Worm (Caenorhabditis elegans) whole organism, young adult: ENCODE data around the gene T08A9.13.

Experiments
- B0035.1 ChIP-seq: sonication (generic microtip); optimal IDR thresholded peaks from 2 replicates; lab custom pipeline; 2016; ENCODE audit warnings: missing genetic modification characterization, mild to moderate bottlenecking, missing compliant biosample characterization, missing genotype, missing genetic modification reagents
- B0336.3 ChIP-seq: fragments of 200-800 bp; sonication (Bioruptor generic); IDR thresholded peaks from 2 replicates; pipeline ENCODE4 v1.3.6; 2022; ENCODE audit warnings: missing genetic modification characterization, missing compliant biosample characterization
- D2030.7 ChIP-seq: fragments of 200-800 bp; sonication (Bioruptor generic); IDR thresholded peaks from 2 replicates; pipeline ENCODE4 v1.3.6; 2022; ENCODE audit warnings: missing genetic modification reagents, missing genetic modification characterization, missing compliant biosample characterization
- F22D6.2 ChIP-seq: sonication (generic microtip); optimal IDR thresholded peaks from 2 replicates; lab custom pipeline; 2016; ENCODE audit warnings: mild to moderate bottlenecking, missing genetic modification characterization, missing compliant biosample characterization
- F23B12.7 ChIP-seq: sonication (generic microtip); optimal IDR thresholded peaks from 2 replicates; lab custom pipeline; 2017; ENCODE audit warnings: missing genetic modification characterization, mild to moderate bottlenecking, missing compliant biosample characterization, antibody characterized with exemption, moderate library complexity; ENCODE audit not compliant: insufficient read depth
- F49E8.2 ChIP-seq: sonication (generic microtip); optimal IDR thresholded peaks from 3 replicates; lab custom pipeline; 2017; ENCODE audit warnings: missing genetic modification characterization, mild to moderate bottlenecking, missing compliant biosample characterization, antibody characterized with exemption, moderate library complexity; ENCODE audit not compliant: insufficient read depth
- K12H6.12 ChIP-seq: fragments of 200-800 bp; sonication (Bioruptor generic); optimal IDR thresholded peaks from 2 replicates; lab custom pipeline; 2018; ENCODE audit warnings: mild to moderate bottlenecking, missing genetic modification characterization, missing compliant biosample characterization
- Y53G8AR.9 ChIP-seq: fragments of 200-800 bp; sonication (Bioruptor generic); conservative IDR thresholded peaks from 2 replicates; pipeline ENCODE4 v1.3.6; 2022; ENCODE audit warnings: missing genetic modification reagents, missing genetic modification characterization, missing compliant biosample characterization
- ZK185.1 ChIP-seq: sonication (generic microtip); optimal IDR thresholded peaks from 2 replicates; lab custom pipeline; 2016; ENCODE audit warnings: mild to moderate bottlenecking, missing genetic modification characterization, missing compliant biosample characterization; ENCODE audit not compliant: poor library complexity, severe bottlenecking
- atf-7 ChIP-seq: sonication (generic microtip); optimal IDR thresholded peaks from 2 replicates; lab custom pipeline; 2017; ENCODE audit warnings: mild to moderate bottlenecking, missing genetic modification characterization, missing compliant biosample characterization
- athp-1 ChIP-seq: sonication (generic microtip); optimal IDR thresholded peaks from 2 replicates; lab custom pipeline; 2017; ENCODE audit warnings: mild to moderate bottlenecking, missing genetic modification characterization, missing compliant biosample characterization
- attf-5 ChIP-seq: fragments of 200-800 bp; sonication (Bioruptor generic); optimal IDR thresholded peaks from 2 replicates; lab custom pipeline; 2018; ENCODE audit warnings: mild to moderate bottlenecking, missing genetic modification characterization, missing compliant biosample characterization
- ccch-3 ChIP-seq: fragments of 200-800 bp; sonication (Bioruptor generic); optimal IDR thresholded peaks from 2 replicates; lab custom pipeline; 2018; ENCODE audit warnings: mild to moderate bottlenecking, missing genetic modification characterization, missing compliant biosample characterization
- ceh-79 ChIP-seq: sonication (generic microtip); optimal IDR thresholded peaks from 2 replicates; lab custom pipeline; 2017; ENCODE audit warnings: mild to moderate bottlenecking, missing genetic modification characterization, missing compliant biosample characterization
- chd-7 ChIP-seq: sonication (generic microtip); optimal IDR thresholded peaks from 2 replicates; lab custom pipeline; 2016; ENCODE audit warnings: mild to moderate bottlenecking, missing genetic modification characterization, moderate library complexity, missing compliant biosample characterization
- die-1 ChIP-seq: sonication (generic microtip); optimal IDR thresholded peaks from 2 replicates; lab custom pipeline; 2016; ENCODE audit warnings: missing genotype, mild to moderate bottlenecking, missing genetic modification characterization, missing compliant biosample characterization
- egl-18 ChIP-seq: fragments of 200-800 bp; sonication (Bioruptor generic); IDR thresholded peaks from 2 replicates; pipeline ENCODE4 v1.3.6; 2022; ENCODE audit warnings: missing genetic modification reagents, missing genetic modification characterization, missing compliant biosample characterization
- egl-44 ChIP-seq: fragments of 200-800 bp; sonication (Bioruptor generic); IDR thresholded peaks from 2 replicates; pipeline ENCODE4 v1.3.6; 2022; ENCODE audit warnings: missing genetic modification reagents, missing genetic modification characterization, missing compliant biosample characterization
- ets-4 ChIP-seq: fragments of 200-800 bp; sonication (Bioruptor generic); optimal IDR thresholded peaks from 2 replicates; lab custom pipeline; 2018; ENCODE audit warnings: mild to moderate bottlenecking, missing genetic modification characterization, missing compliant biosample characterization
- hlh-26 ChIP-seq: fragments of 200-800 bp; sonication (Bioruptor generic); conservative IDR thresholded peaks from 2 replicates; pipeline ENCODE4 v1.3.6; 2022; ENCODE audit warnings: missing genetic modification reagents, missing genetic modification characterization, missing compliant biosample characterization
- hmg-20 ChIP-seq: fragments of 200-800 bp; sonication (Bioruptor generic); IDR thresholded peaks from 2 replicates; pipeline ENCODE4 v1.3.6; 2022; ENCODE audit warnings: missing genetic modification reagents, missing genetic modification characterization, missing compliant biosample characterization
- hrde-1 ChIP-seq: sonication (generic microtip); optimal IDR thresholded peaks from 2 replicates; lab custom pipeline; 2016; ENCODE audit warnings: missing genetic modification characterization, mild to moderate bottlenecking, missing compliant biosample characterization, moderate library complexity, missing genotype, missing genetic modification reagents, borderline replicate concordance
- hsf-1 ChIP-seq: fragments of 200-800 bp; sonication (Bioruptor generic); IDR thresholded peaks from 2 replicates; pipeline ENCODE4 v1.3.6; 2022; ENCODE audit warnings: missing genetic modification reagents, missing genetic modification characterization, missing compliant biosample characterization
- lin-35 ChIP-seq, 3 experiments: fragments of 150-350 bp in 2 of 3; sonication (generic microtip) in 1 of 3; optimal IDR thresholded peaks; 2 replicates each; lab custom pipeline; 2014 to 2018; ENCODE audit warnings: missing biosample characterization in 3 of 3, missing genetic modification characterization in 3 of 3, missing genetic modification reagents in 3 of 3
- lin-40 ChIP-seq: sonication (generic microtip); optimal IDR thresholded peaks from 2 replicates; lab custom pipeline; 2016; ENCODE audit warnings: missing genetic modification characterization, mild to moderate bottlenecking, missing compliant biosample characterization, missing genotype, missing genetic modification reagents
- lin-54 ChIP-seq: fragments of 200-800 bp; sonication (Bioruptor generic); optimal IDR thresholded peaks from 2 replicates; lab custom pipeline; 2018; ENCODE audit warnings: mild to moderate bottlenecking, missing genetic modification characterization, missing compliant biosample characterization
- lsy-27 ChIP-seq: sonication (generic microtip); optimal IDR thresholded peaks from 2 replicates; lab custom pipeline; 2017; ENCODE audit warnings: missing genetic modification characterization, mild to moderate bottlenecking, missing compliant biosample characterization, antibody characterized with exemption, missing genotype, borderline replicate concordance; ENCODE audit not compliant: insufficient read depth
- madf-3 ChIP-seq: fragments of 200-800 bp; sonication (Bioruptor generic); IDR thresholded peaks from 2 replicates; pipeline ENCODE4 v1.3.6; 2022; ENCODE audit warnings: missing genetic modification reagents, missing genetic modification characterization, missing compliant biosample characterization
- nhr-80 ChIP-seq: sonication (generic microtip); optimal IDR thresholded peaks from 2 replicates; lab custom pipeline; 2016; ENCODE audit warnings: missing genetic modification characterization, missing compliant biosample characterization
- nhr-90 ChIP-seq: sonication (generic microtip); optimal IDR thresholded peaks from 2 replicates; lab custom pipeline; 2016; ENCODE audit warnings: missing genotype, mild to moderate bottlenecking, missing genetic modification characterization, missing compliant biosample characterization
- pbrm-1 ChIP-seq: fragments of 200-800 bp; sonication (Bioruptor generic); IDR thresholded peaks from 2 replicates; pipeline ENCODE4 v1.3.6; 2022; ENCODE audit warnings: missing genetic modification reagents, missing genetic modification characterization, missing compliant biosample characterization
- rec-8 ChIP-seq, 2 experiments: sonication (generic microtip); optimal IDR thresholded peaks; 2 replicates each; lab custom pipeline; 2016; ENCODE audit warnings: mild to moderate bottlenecking in 2 of 2, missing genetic modification characterization in 2 of 2, missing genetic modification reagents in 2 of 2, missing genotype in 2 of 2, missing biosample characterization in 1 of 2, missing compliant biosample characterization in 1 of 2, moderate library complexity in 1 of 2
- rpc-1 ChIP-seq, 2 experiments: fragments of 150-350 bp in 1 of 2; sonication (generic microtip) in 1 of 2; optimal IDR thresholded peaks; 2 replicates each; lab custom pipeline; 2014 to 2018; ENCODE audit warnings: missing biosample characterization in 1 of 2, missing genetic modification characterization in 1 of 2, missing genetic modification reagents in 1 of 2, missing genotype in 1 of 2
- snpc-1.3 ChIP-seq: sonication (generic microtip); optimal IDR thresholded peaks from 2 replicates; lab custom pipeline; 2017; ENCODE audit warnings: missing genetic modification characterization, mild to moderate bottlenecking, missing compliant biosample characterization, antibody characterized with exemption, moderate library complexity, missing genotype, missing genetic modification reagents; ENCODE audit not compliant: insufficient read depth
- snpc-3.4 ChIP-seq: sonication (generic microtip); optimal IDR thresholded peaks from 2 replicates; lab custom pipeline; 2017; ENCODE audit warnings: missing genetic modification characterization, mild to moderate bottlenecking, missing compliant biosample characterization, antibody characterized with exemption, moderate library complexity, missing genotype, missing genetic modification reagents
- somi-1 ChIP-seq: fragments of 200-800 bp; sonication (Bioruptor generic); optimal IDR thresholded peaks from 2 replicates; lab custom pipeline; 2018; ENCODE audit warnings: mild to moderate bottlenecking, missing genetic modification characterization, missing compliant biosample characterization
- sptf-2 ChIP-seq: fragments of 200-800 bp; sonication (Bioruptor generic); optimal IDR thresholded peaks from 2 replicates; lab custom pipeline; 2018; ENCODE audit warnings: mild to moderate bottlenecking, missing genetic modification characterization, missing compliant biosample characterization
- zim-3 ChIP-seq: sonication (generic microtip); optimal IDR thresholded peaks from 2 replicates; lab custom pipeline; 2017; ENCODE audit warnings: mild to moderate bottlenecking, missing genetic modification characterization, moderate library complexity, missing compliant biosample characterization
- ztf-22 ChIP-seq: fragments of 200-800 bp; sonication (Bioruptor generic); optimal IDR thresholded peaks from 2 replicates; lab custom pipeline; 2018; ENCODE audit warnings: mild to moderate bottlenecking, missing genetic modification characterization, moderate library complexity, missing compliant biosample characterization
- ztf-26 ChIP-seq: sonication (generic microtip); optimal IDR thresholded peaks from 2 replicates; lab custom pipeline; 2017; ENCODE audit warnings: missing genetic modification characterization, missing compliant biosample characterization

Gene T08A9.13

DNA sequence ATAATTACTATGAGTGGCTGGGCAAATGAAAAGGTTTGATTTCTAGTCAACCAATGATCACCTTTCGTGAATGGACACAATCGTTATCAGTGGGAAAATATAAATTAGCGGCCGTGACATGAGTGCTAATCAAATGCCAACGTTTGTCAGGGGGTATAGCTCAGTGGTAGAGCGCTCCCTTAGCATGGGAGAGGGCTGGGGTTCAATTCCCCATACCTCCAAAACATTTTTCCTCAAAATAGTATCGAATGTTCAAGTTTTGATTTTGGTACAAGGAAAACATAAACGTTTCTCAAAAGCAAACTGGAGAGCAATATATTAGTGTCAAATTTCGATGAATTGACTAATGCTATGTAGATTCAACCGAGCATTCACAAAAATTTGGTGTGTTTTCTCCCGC, 1.4 kb upstream of the T08A9.13 start (continued):
- TF ChIP-seq athp-1 (tag; lab: Kevin White, UChicago) (peak; percentile 60), atf-7 (peak; percentile 40), ztf-26 (peak; percentile 50), nhr-80 (peak; percentile 45), die-1 (tag; lab: Kevin White, UChicago) (peak; percentile 82), zim-3 (peak; percentile 6), chd-7 (tag; lab: Kevin White, UChicago) (peak; percentile 67), B0035.1 (peak; percentile 29), K12H6.12 (tag; lab: Kevin White, UChicago) (peak; percentile 0), hsf-1 (GFP tag; lab: Robert Waterston, UW) (no peak), lin-35 (GFP tag; optimal IDR thresholded peaks at IDR 0.05; lab: Kevin White, UChicago) (peak in 1 of 3 experiments; percentile 2), rec-8 (tag; optimal IDR thresholded peaks at IDR 0.05; lab: Kevin White, UChicago) (peak; percentile 8 to 79), B0336.3 (GFP tag; lab: Robert Waterston, UW) (0 out of 2 replicates have a peak, but pooled peaks have one; percentile 20), lin-54 (GFP tag; lab: Kevin White, UChicago) (no peak), ccch-3 (GFP tag; lab: Kevin White, UChicago) (no peak), hlh-26 (no peak), ztf-22 (GFP tag; lab: Kevin White, UChicago) (peak; percentile 21), nhr-90 (tag; lab: Kevin White, UChicago) (peak; percentile 81), lin-40 (tag; lab: Kevin White, UChicago) (peak; percentile 40), hmg-20 (0 out of 2 replicates have a peak, but pooled peaks have one; percentile 40), snpc-1.3 (peak; percentile 72), egl-44 (GFP tag; lab: Robert Waterston, UW) (peak; percentile 75), lsy-27 (tag; lab: Kevin White, UChicago) (peak; percentile 36), F23B12.7 (tag; lab: Kevin White, UChicago) (peak; percentile 46), F22D6.2 (tag; lab: Kevin White, UChicago) (no peak), ets-4 (GFP tag; lab: Kevin White, UChicago) (peak; percentile 18), snpc-3.4 (peak; percentile 83), sptf-2 (peak; percentile 36), ZK185.1 (peak; percentile 32), D2030.7 (GFP tag; lab: Robert Waterston, UW) (no peak; the same call in 1 of the 2 replicates), attf-5 (GFP tag; lab: Kevin White, UChicago) (peak; percentile 44), madf-3 (GFP tag; lab: Robert Waterston, UW) (0 out of 2 replicates have a peak, but pooled peaks have one; percentile 63), ceh-79 (tag; lab: Kevin White, UChicago) (no peak), F49E8.2 (tag; lab: Kevin White, UChicago) (peak; percentile 14), pbrm-1 (GFP tag; lab: Robert Waterston, UW) (peak; percentile 78), somi-1 (GFP tag; lab: Kevin White, UChicago) (peak; percentile 14), rpc-1 (optimal IDR thresholded peaks at IDR 0.05; lab: Kevin White, UChicago) (peak; percentile 87), rpc-1 (tag; optimal IDR thresholded peaks at IDR 0.05; lab: Kevin White, UChicago) (peak; percentile 88), hrde-1 (tag; lab: Kevin White, UChicago) (peak; percentile 44), egl-18 (GFP tag; lab: Robert Waterston, UW) (no peak), Y53G8AR.9 (GFP tag; lab: Robert Waterston, UW) (no peak)
- TF ChIP-seq, all 124 proteins: peak for 61
